Worm (Caenorhabditis elegans) whole organism, L2 larva: ENCODE measurements around the gene B0024.15.

Experiments
- C34F6.9 ChIP-seq: fragments of 150-350 bp; optimal IDR thresholded peaks from 2 replicates; lab custom pipeline; 2014; ENCODE audit warnings: missing biosample characterization, missing genetic modification characterization
- alr-1 ChIP-seq: fragments of 150-350 bp; optimal IDR thresholded peaks from 2 replicates; lab custom pipeline; 2014; ENCODE audit warnings: missing biosample characterization, missing genetic modification characterization
- ama-1 ChIP-seq: fragments of 150-350 bp; optimal IDR thresholded peaks from 2 replicates; lab custom pipeline; 2018; ENCODE audit warnings: inconsistent platforms
- blmp-1 ChIP-seq: sonication (generic microtip); optimal IDR thresholded peaks from 2 replicates; lab custom pipeline; 2017; ENCODE audit warnings: missing genetic modification characterization, mild to moderate bottlenecking, missing compliant biosample characterization, antibody characterized with exemption, moderate library complexity; ENCODE audit not compliant: insufficient read depth
- ceh-82 ChIP-seq: fragments of 150-350 bp; optimal IDR thresholded peaks from 2 replicates; lab custom pipeline; 2014; ENCODE audit warnings: missing biosample characterization, missing genetic modification characterization
- crh-2 ChIP-seq: sonication (generic microtip); optimal IDR thresholded peaks from 2 replicates; lab custom pipeline; 2017; ENCODE audit warnings: missing biosample characterization, missing genetic modification characterization
- elt-1 ChIP-seq: fragments of 150-350 bp; optimal IDR thresholded peaks from 2 replicates; lab custom pipeline; 2014; ENCODE audit warnings: missing biosample characterization, missing genetic modification characterization
- elt-3 ChIP-seq: sonication (generic microtip); optimal IDR thresholded peaks from 2 replicates; lab custom pipeline; 2017; ENCODE audit warnings: missing biosample characterization, missing genetic modification characterization
- fos-1 ChIP-seq: fragments of 150-350 bp; optimal IDR thresholded peaks from 2 replicates; lab custom pipeline; 2014; ENCODE audit warnings: missing biosample characterization, missing genetic modification characterization
- gmeb-1 ChIP-seq: fragments of 150-350 bp; optimal IDR thresholded peaks from 2 replicates; lab custom pipeline; 2014; ENCODE audit warnings: missing biosample characterization, missing genetic modification characterization
- lin-11 ChIP-seq: fragments of 150-350 bp; sonication (generic microtip); optimal IDR thresholded peaks from 2 replicates; lab custom pipeline; 2014; ENCODE audit warnings: missing biosample characterization, missing genetic modification characterization, inconsistent platforms, mixed read lengths
- lin-13 ChIP-seq: fragments of 150-350 bp; optimal IDR thresholded peaks from 2 replicates; lab custom pipeline; 2014; ENCODE audit warnings: missing biosample characterization, missing genetic modification reagents, missing genetic modification characterization
- lin-39 ChIP-seq: fragments of 150-350 bp; optimal IDR thresholded peaks from 2 replicates; lab custom pipeline; 2014; ENCODE audit warnings: missing biosample characterization, missing genetic modification reagents, missing genetic modification characterization
- lsy-2 ChIP-seq, 2 experiments: fragments of 150-350 bp in 1 of 2; sonication (generic microtip) in 1 of 2; optimal IDR thresholded peaks; 2 replicates each; lab custom pipeline; 2014 to 2017; ENCODE audit warnings: missing biosample characterization in 2 of 2, missing genetic modification characterization in 2 of 2
- mab-5 ChIP-seq: fragments of 150-350 bp; optimal IDR thresholded peaks from 2 replicates; lab custom pipeline; 2014; ENCODE audit warnings: missing biosample characterization, missing genetic modification characterization
- nhr-12 ChIP-seq: fragments of 150-350 bp; optimal IDR thresholded peaks from 2 replicates; lab custom pipeline; 2014; ENCODE audit warnings: missing biosample characterization, missing genetic modification characterization
- nhr-21 ChIP-seq: fragments of 150-350 bp; optimal IDR thresholded peaks from 2 replicates; lab custom pipeline; 2014; ENCODE audit warnings: missing biosample characterization, missing genetic modification characterization
- nhr-23 ChIP-seq: fragments of 150-350 bp; optimal IDR thresholded peaks from 2 replicates; lab custom pipeline; 2014; ENCODE audit warnings: missing biosample characterization, missing genetic modification reagents, missing genetic modification characterization
- nhr-25 ChIP-seq: fragments of 150-350 bp; sonication (generic microtip); optimal IDR thresholded peaks from 3 replicates; lab custom pipeline; 2014; ENCODE audit warnings: missing biosample characterization, missing genetic modification characterization
- nhr-77 ChIP-seq: fragments of 150-350 bp; optimal IDR thresholded peaks from 2 replicates; lab custom pipeline; 2014; ENCODE audit warnings: missing biosample characterization, missing genetic modification characterization
- peb-1 ChIP-seq: fragments of 150-350 bp; optimal IDR thresholded peaks from 2 replicates; lab custom pipeline; 2014; ENCODE audit warnings: missing biosample characterization, missing genetic modification characterization
- skn-1 ChIP-seq: sonication (generic microtip); optimal IDR thresholded peaks from 2 replicates; lab custom pipeline; 2017; ENCODE audit warnings: missing biosample characterization, missing genetic modification characterization
- sma-9 ChIP-seq, 2 experiments: fragments of 150-350 bp in 1 of 2; sonication (generic microtip) in 1 of 2; optimal IDR thresholded peaks; 2 replicates each; lab custom pipeline; 2014 to 2016; ENCODE audit warnings: missing genetic modification characterization in 2 of 2, mild to moderate bottlenecking in 1 of 2, missing biosample characterization in 1 of 2, missing compliant biosample characterization in 1 of 2, missing genetic modification reagents in 1 of 2, moderate library complexity in 1 of 2
- snpc-4 ChIP-seq: fragments of 150-350 bp; optimal IDR thresholded peaks from 2 replicates; lab custom pipeline; 2014; ENCODE audit warnings: missing biosample characterization, missing genetic modification characterization
- unc-55 ChIP-seq: fragments of 150-350 bp; sonication (generic microtip); optimal IDR thresholded peaks from 3 replicates; lab custom pipeline; 2014; ENCODE audit warnings: missing biosample characterization, missing genetic modification reagents, missing genetic modification characterization
- zag-1 ChIP-seq: fragments of 150-350 bp; optimal IDR thresholded peaks from 2 replicates; lab custom pipeline; 2014; ENCODE audit warnings: missing biosample characterization, missing genetic modification characterization

Gene B0024.15

ce11 chrV:10338305-10338992, 48.6 kb downstream of the B0024.15 start, which contains the start of gene arx-2:
arx-2 (minus strand) TSS chrV:10338355.
- TF ChIP-seq sma-9 (GFP tag; optimal IDR thresholded peaks at IDR 0.05; lab: Kevin White, UChicago): no peak
- TF ChIP-seq sma-9 (tag; optimal IDR thresholded peaks at IDR 0.05; lab: Kevin White, UChicago): no peak
- TF ChIP-seq fos-1 (tag; lab: Kevin White, UChicago): peak; percentile 32
- TF ChIP-seq crh-2 (tag; lab: Kevin White, UChicago): no peak
- no peak for TF ChIP-seq nhr-25
- no peak for TF ChIP-seq blmp-1 (tag; lab: Kevin White, UChicago)
- TF ChIP-seq skn-1 (tag; lab: Kevin White, UChicago): no peak
- TF ChIP-seq ama-1 (lab: Kevin White, UChicago): no peak
- TF ChIP-seq nhr-23: no peak
- no peak for TF ChIP-seq nhr-21
- TF ChIP-seq C34F6.9 (tag; lab: Kevin White, UChicago): peak; percentile 65
- TF ChIP-seq nhr-77 (tag; lab: Kevin White, UChicago): no peak
- no peak for TF ChIP-seq lin-39 (tag; lab: Kevin White, UChicago)
- TF ChIP-seq alr-1 (tag; lab: Kevin White, UChicago): no peak
- no peak for TF ChIP-seq peb-1 (tag; lab: Kevin White, UChicago)
- no peak for TF ChIP-seq zag-1 (tag; lab: Kevin White, UChicago)
- peak in 1 of 2 experiments; percentile 66 for TF ChIP-seq lsy-2 (tag; optimal IDR thresholded peaks at IDR 0.05; lab: Kevin White, UChicago)
- TF ChIP-seq lin-11 (tag; lab: Kevin White, UChicago): no peak
- no peak for TF ChIP-seq gmeb-1 (tag; lab: Kevin White, UChicago)
- TF ChIP-seq lin-13 (GFP tag; lab: Kevin White, UChicago): peak; percentile 30
- TF ChIP-seq snpc-4 (tag; lab: Kevin White, UChicago): no peak
- TF ChIP-seq ceh-82 (tag; lab: Kevin White, UChicago): no peak
- no peak for TF ChIP-seq elt-1 (tag; lab: Kevin White, UChicago)

ce11 chrV:10339200-10339599, 49.4 kb downstream of the B0024.15 start, which contains the start of gene K07C5.2:
K07C5.2 (plus strand) TSS chrV:10339500.
- no peak for TF ChIP-seq zag-1 (tag; lab: Kevin White, UChicago)
- TF ChIP-seq lin-13 (GFP tag; lab: Kevin White, UChicago): no peak
- no peak for TF ChIP-seq mab-5 (tag; lab: Kevin White, UChicago)
- TF ChIP-seq lsy-2 (tag; optimal IDR thresholded peaks at IDR 0.05; lab: Kevin White, UChicago): no peak
- TF ChIP-seq nhr-12 (tag; lab: Kevin White, UChicago): no peak
- no peak for TF ChIP-seq elt-3 (tag; lab: Kevin White, UChicago)
- no peak for TF ChIP-seq nhr-23
- TF ChIP-seq unc-55 (GFP tag; lab: Kevin White, UChicago): no peak
